Worm (Caenorhabditis elegans) whole organism, L2 larva: ENCODE data around the gene cyp-29A2.

ENCODE experiments used
- R02D3.7 ChIP-seq: fragments of 150-350 bp; optimal IDR thresholded peaks from 2 replicates; lab custom pipeline; 2014; ENCODE audit warnings: missing biosample characterization, missing genetic modification characterization
- ZK546.5 ChIP-seq: sonication (generic microtip); optimal IDR thresholded peaks from 2 replicates; lab custom pipeline; 2017; ENCODE audit warnings: missing biosample characterization, missing genetic modification characterization
- aly-2 ChIP-seq: fragments of 150-350 bp; optimal IDR thresholded peaks from 2 replicates; lab custom pipeline; 2014; ENCODE audit warnings: missing biosample characterization, missing genetic modification characterization
- ama-1 ChIP-seq: fragments of 150-350 bp; optimal IDR thresholded peaks from 2 replicates; lab custom pipeline; 2018; ENCODE audit warnings: inconsistent platforms
- ceh-16 ChIP-seq: fragments of 150-350 bp; optimal IDR thresholded peaks from 2 replicates; lab custom pipeline; 2014; ENCODE audit warnings: missing biosample characterization, missing genetic modification characterization
- elt-1 ChIP-seq: fragments of 150-350 bp; optimal IDR thresholded peaks from 2 replicates; lab custom pipeline; 2014; ENCODE audit warnings: missing biosample characterization, missing genetic modification characterization
- elt-3 ChIP-seq: sonication (generic microtip); optimal IDR thresholded peaks from 2 replicates; lab custom pipeline; 2017; ENCODE audit warnings: missing biosample characterization, missing genetic modification characterization
- fos-1 ChIP-seq: fragments of 150-350 bp; optimal IDR thresholded peaks from 2 replicates; lab custom pipeline; 2014; ENCODE audit warnings: missing biosample characterization, missing genetic modification characterization
- lin-11 ChIP-seq: fragments of 150-350 bp; sonication (generic microtip); optimal IDR thresholded peaks from 2 replicates; lab custom pipeline; 2014; ENCODE audit warnings: missing biosample characterization, missing genetic modification characterization, inconsistent platforms, mixed read lengths
- nhr-77 ChIP-seq: fragments of 150-350 bp; optimal IDR thresholded peaks from 2 replicates; lab custom pipeline; 2014; ENCODE audit warnings: missing biosample characterization, missing genetic modification characterization
- snpc-4 ChIP-seq: fragments of 150-350 bp; optimal IDR thresholded peaks from 2 replicates; lab custom pipeline; 2014; ENCODE audit warnings: missing biosample characterization, missing genetic modification characterization
- unc-39 ChIP-seq: fragments of 150-350 bp; optimal IDR thresholded peaks from 2 replicates; lab custom pipeline; 2014; ENCODE audit warnings: missing biosample characterization, missing genetic modification characterization
- unc-55 ChIP-seq: fragments of 150-350 bp; sonication (generic microtip); optimal IDR thresholded peaks from 3 replicates; lab custom pipeline; 2014; ENCODE audit warnings: missing biosample characterization, missing genetic modification reagents, missing genetic modification characterization
- ztf-11 ChIP-seq: sonication (generic microtip); optimal IDR thresholded peaks from 2 replicates; lab custom pipeline; 2017; ENCODE audit warnings: missing biosample characterization, missing genetic modification characterization

- no peak for TF ChIP-seq unc-39 (tag; lab: Kevin White, UChicago)
- TF ChIP-seq ama-1, result no peak
- TF ChIP-seq fos-1 (tag; lab: Kevin White, UChicago), result no peak
- TF ChIP-seq ceh-16 (tag; lab: Kevin White, UChicago), result no peak
- TF ChIP-seq nhr-77 (tag; lab: Kevin White, UChicago), result no peak
- no peak for TF ChIP-seq ZK546.5 (tag; lab: Kevin White, UChicago)
- no peak for TF ChIP-seq snpc-4 (tag; lab: Kevin White, UChicago)
- no peak for TF ChIP-seq lin-11 (tag; lab: Kevin White, UChicago)
- no peak for TF ChIP-seq unc-55 (GFP tag; lab: Kevin White, UChicago)
- no peak for TF ChIP-seq ztf-11 (tag; lab: Kevin White, UChicago)
- no peak for TF ChIP-seq elt-3 (tag; lab: Kevin White, UChicago)
- no peak for TF ChIP-seq aly-2 (tag; lab: Kevin White, UChicago)
- TF ChIP-seq elt-1 (tag; lab: Kevin White, UChicago), result no peak
- TF ChIP-seq R02D3.7, result no peak
Measured at ce11 chrV:11199497-11199896, 17.9 kb upstream of the cyp-29A2 start.
